Fruit fly (Drosophila melanogaster): ENCODE data around the gene CG9166.

DNA sequence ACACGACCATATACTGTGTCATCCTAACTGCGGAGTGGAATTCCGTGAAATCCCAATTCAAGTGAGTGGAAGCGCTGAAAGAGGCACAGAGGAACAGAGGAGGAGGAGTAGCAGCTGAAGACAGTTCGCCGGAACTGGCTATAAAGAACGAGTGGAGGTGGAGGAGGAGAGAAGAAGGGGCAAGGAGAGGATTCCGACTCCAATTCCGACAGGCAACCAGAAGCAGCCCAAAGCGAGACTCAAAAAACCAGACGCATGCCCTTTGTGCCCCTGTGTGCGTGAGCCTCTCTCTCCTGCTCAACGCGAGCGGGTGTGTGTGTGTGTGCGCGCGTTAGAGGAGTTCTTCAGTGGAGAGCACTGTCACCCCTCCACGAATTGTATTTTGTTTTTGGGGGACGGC is 1.5 kb upstream of the CG9166 start:
- no peak for TF ChIP-seq Abd-B (GFP tag; optimal IDR thresholded peaks at IDR 0.05)
- no peak for TF ChIP-seq GATAd (GFP tag; optimal IDR thresholded peaks at IDR 0.05)
- no peak for TF ChIP-seq Dfd (GFP tag; optimal IDR thresholded peaks at IDR 0.05)
- no peak for TF ChIP-seq Hr83 (GFP tag; optimal IDR thresholded peaks at IDR 0.05; ENCODE audit: poor library complexity, severe bottlenecking)
- no peak for TF ChIP-seq Myc (optimal IDR thresholded peaks at IDR 0.05)
- TF ChIP-seq sv (GFP tag; optimal IDR thresholded peaks at IDR 0.05), result no peak
- TF ChIP-seq fru (GFP tag; optimal IDR thresholded peaks at IDR 0.05), result no peak
- TF ChIP-seq sage (GFP tag; optimal IDR thresholded peaks at IDR 0.05), result no peak
- no peak for TF ChIP-seq rgr (GFP tag; optimal IDR thresholded peaks at IDR 0.05)
